Worm (Caenorhabditis elegans): ENCODE data around the gene tbc-18.

The tbc-18 gene

DNA sequence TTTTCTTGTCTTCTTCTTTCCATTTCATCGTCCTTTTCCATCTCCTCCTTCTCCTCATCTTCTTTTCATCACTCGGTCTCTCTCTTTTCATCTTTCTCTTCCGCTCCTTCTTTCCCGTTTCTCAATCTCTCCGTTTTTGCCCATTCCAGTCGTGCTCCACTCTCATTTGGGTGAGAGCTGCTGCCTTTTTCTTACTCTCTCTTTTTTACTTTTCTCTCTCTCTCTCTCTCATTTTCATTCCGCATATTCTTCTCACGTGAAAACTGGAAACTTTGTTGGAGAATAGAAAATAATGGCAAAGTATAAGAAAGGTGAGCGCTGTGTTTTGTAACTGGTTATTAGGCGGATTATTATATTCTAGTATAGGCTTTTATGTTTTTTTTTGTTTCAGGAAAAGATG is at the start of gene tbc-18:
Gene tbc-18 (plus strand): TSS at position 246 of the 400 bp plus-strand sequence.
- TF ChIP-seq ceh-83 (GFP tag; optimal IDR thresholded peaks at IDR 0.05) = no peak
- TF ChIP-seq ces-1 (GFP tag; optimal IDR thresholded peaks at IDR 0.05) = peak; percentile 68

DNA sequence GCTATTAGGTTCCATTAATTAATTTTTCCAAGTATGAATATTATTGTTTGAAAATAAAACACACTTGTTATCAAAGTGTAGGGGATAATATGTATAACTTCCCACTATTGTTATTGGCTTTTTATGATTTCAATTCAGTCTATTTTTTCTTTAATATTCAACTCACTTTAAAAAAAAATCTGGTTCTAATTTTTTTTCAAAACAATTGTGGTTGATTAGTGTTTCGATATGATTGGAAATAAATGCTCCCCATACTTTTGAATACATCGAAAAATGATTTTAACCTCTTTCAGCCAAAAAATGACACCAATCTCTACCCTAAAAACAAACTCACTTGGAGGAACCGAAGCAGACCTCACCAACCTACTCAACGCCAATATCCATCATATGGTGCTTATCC is 38.0 kb upstream of the tbc-18 start, which contains the start of gene F55E10.2:
Gene F55E10.2 (plus strand): TSS at position 301 of the 400 bp plus-strand sequence.
- TF ChIP-seq nhr-12 (tag; optimal IDR thresholded peaks at IDR 0.05) = no peak
- TF ChIP-seq sem-2 (GFP tag; optimal IDR thresholded peaks at IDR 0.05) = no peak
- no peak for TF ChIP-seq pha-4 (tag; optimal IDR thresholded peaks at IDR 0.05)
- TF ChIP-seq flh-1 (GFP tag; optimal IDR thresholded peaks at IDR 0.05) = no peak

DNA sequence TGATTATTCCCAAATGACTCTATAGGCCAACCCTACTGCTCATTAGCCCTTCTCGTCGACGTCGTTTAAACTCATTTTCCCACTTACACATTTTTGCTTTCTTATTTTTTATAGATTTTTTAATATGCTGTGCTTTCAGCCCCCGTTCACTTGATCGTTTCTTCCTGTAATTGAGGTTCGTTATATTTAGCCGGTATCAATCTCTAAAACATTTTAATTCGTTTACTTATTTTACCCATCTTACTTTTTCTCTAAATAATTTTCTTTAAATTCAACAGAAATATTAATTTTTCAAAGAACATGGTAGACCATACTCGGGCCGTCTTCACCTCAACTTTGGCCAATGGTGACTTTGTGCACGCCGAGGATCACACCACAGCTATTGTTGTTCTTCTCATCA is 36.7 kb upstream of the tbc-18 start, which contains the start of gene F55E10.1:
Gene F55E10.1 (plus strand): TSS at position 301 of the 400 bp plus-strand sequence.
- no peak for TF ChIP-seq nhr-2 (tag; optimal IDR thresholded peaks at IDR 0.05)
- no peak for TF ChIP-seq hlh-1 (tag; optimal IDR thresholded peaks at IDR 0.05)
- TF ChIP-seq nhr-28 (tag; optimal IDR thresholded peaks at IDR 0.05) = no peak
- no peak for TF ChIP-seq unc-62 (GFP tag; optimal IDR thresholded peaks at IDR 0.05)
- no peak for TF ChIP-seq snpc-4 (tag; optimal IDR thresholded peaks at IDR 0.05)
- TF ChIP-seq lin-13 (tag; optimal IDR thresholded peaks at IDR 0.05) = no peak
- TF ChIP-seq nhr-76 (tag; optimal IDR thresholded peaks at IDR 0.05) = no peak
- no peak for TF ChIP-seq zip-8 (tag; optimal IDR thresholded peaks at IDR 0.05)
- TF ChIP-seq elt-1 (tag; optimal IDR thresholded peaks at IDR 0.05; ENCODE audit: borderline replicate concordance, insufficient read depth) = no peak

DNA sequence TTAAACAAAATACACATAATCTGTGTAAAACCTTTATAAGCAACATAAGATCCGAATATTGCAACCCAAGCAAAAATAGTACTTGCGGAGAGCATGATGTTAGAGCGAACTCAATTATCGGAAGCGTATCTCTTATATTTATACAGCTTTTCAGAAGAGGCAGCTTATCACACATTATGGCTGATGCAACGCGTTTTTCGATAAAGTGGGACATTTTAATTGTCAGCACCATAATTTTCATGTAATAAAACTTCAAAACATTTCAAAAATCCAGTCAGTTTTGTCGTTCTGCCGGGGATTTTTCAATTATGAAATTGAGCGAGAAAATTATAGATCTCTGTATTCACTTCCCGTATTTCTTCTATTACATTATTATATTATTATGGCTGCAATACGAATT is 32.1 kb upstream of the tbc-18 start, which contains the start of gene drd-5:
Gene drd-5 (minus strand): TSS at position 101 of the 400 bp plus-strand sequence.
- TF ChIP-seq ztf-11 (tag; optimal IDR thresholded peaks at IDR 0.05) = no peak
- no peak for TF ChIP-seq snpc-4 (tag; optimal IDR thresholded peaks at IDR 0.05)
- TF ChIP-seq blmp-1 (tag; optimal IDR thresholded peaks at IDR 0.05) = no peak
- no peak for TF ChIP-seq mep-1 (tag; optimal IDR thresholded peaks at IDR 0.05)
- TF ChIP-seq tbx-8 (GFP tag; optimal IDR thresholded peaks at IDR 0.05) = no peak
- TF ChIP-seq unc-62 (GFP tag; optimal IDR thresholded peaks at IDR 0.05) = no peak
- no peak for TF ChIP-seq lsy-2 (tag; optimal IDR thresholded peaks at IDR 0.05)
- TF ChIP-seq ham-2 (GFP tag; optimal IDR thresholded peaks at IDR 0.05) = no peak
- TF ChIP-seq nhr-28 (tag; optimal IDR thresholded peaks at IDR 0.05) = no peak
- TF ChIP-seq hlh-1 (tag; optimal IDR thresholded peaks at IDR 0.05) = no peak
- no peak for TF ChIP-seq nhr-237 (tag; optimal IDR thresholded peaks at IDR 0.05)
- TF ChIP-seq ceh-83 (GFP tag; optimal IDR thresholded peaks at IDR 0.05) = no peak
- no peak for TF ChIP-seq mls-2 (tag; optimal IDR thresholded peaks at IDR 0.05)
- no peak for TF ChIP-seq elt-1 (tag; optimal IDR thresholded peaks at IDR 0.05; ENCODE audit: borderline replicate concordance, insufficient read depth)

DNA sequence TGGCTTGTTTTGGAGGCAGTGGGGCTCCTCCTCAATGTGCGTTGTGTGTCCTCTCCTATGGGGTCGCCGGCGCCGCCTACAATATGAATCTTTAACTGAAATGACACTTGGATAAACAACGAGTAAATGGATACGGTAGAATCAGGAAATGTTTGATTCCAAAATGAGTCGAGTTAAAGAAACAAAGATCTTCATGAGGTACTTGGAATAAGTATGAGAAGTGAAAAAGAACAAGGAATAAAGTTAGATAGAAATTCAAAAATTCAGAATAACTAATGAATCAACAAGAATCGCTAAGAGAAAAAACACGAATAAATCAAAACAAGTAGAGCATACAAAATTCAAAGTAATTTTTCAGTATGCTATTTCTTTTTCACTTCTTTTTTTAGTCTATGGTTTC is 27.4 kb upstream of the tbc-18 start, which contains the start of gene npr-28:
Gene npr-28 (minus strand): TSS at position 101 of the 400 bp plus-strand sequence.
- TF ChIP-seq ztf-11 (tag; optimal IDR thresholded peaks at IDR 0.05) (no peak), mls-2 (tag; optimal IDR thresholded peaks at IDR 0.05) (no peak), snpc-4 (tag; optimal IDR thresholded peaks at IDR 0.05) (no peak), nhr-2 (tag; optimal IDR thresholded peaks at IDR 0.05) (no peak), drap-1 (GFP tag; optimal IDR thresholded peaks at IDR 0.05) (no peak)

DNA sequence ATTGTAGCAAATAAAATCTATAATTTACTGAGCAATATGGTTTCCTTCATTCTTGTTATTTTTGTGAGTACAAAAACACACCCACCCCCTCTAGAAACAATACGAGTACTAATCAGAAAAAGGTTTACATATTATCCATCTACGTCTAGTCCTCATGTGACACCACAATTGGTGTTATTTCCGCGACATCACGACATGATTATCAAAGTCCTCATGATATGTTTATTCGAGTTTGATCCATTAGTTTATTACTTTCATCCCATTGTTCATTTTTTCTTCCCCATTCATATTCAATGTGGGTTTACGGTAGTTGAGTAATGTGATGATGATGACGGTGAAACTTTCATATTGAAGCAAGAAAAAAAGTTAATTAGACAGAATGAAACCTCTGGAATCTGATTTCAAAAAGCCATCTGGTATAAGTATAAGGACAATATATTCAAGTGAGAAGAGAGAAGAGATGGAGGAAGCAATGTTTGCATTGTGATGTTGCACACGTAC is 24.0 kb upstream of the tbc-18 start:
- no peak for TF ChIP-seq tbx-8 (GFP tag; optimal IDR thresholded peaks at IDR 0.05)
- no peak for TF ChIP-seq M03D4.4 (tag; optimal IDR thresholded peaks at IDR 0.05)
- TF ChIP-seq ceh-43 (GFP tag; optimal IDR thresholded peaks at IDR 0.05) = no peak
- TF ChIP-seq nhr-28 (tag; optimal IDR thresholded peaks at IDR 0.05) = no peak
- no peak for TF ChIP-seq drap-1 (GFP tag; optimal IDR thresholded peaks at IDR 0.05)
- TF ChIP-seq mab-5 (tag; optimal IDR thresholded peaks at IDR 0.05) = no peak

DNA sequence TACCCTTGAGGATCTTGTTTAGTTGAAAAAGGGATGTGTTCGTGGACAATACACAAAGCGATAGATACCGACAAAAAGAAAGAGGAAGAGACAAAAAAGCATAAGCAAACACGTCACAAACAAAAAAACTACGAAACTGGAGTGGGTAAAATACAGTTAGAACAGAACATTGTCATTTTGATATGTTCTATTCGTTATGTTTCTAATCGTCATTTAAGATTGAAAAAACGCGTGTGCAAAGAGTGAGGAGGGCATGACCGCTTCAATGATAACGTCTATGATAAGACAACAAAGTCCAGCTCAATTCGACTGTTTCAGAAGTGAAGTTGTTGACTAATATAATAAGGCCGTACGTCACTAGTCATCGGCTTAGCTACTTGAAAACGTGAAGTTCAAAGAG is 23.0 kb upstream of the tbc-18 start:
- TF ChIP-seq blmp-1 (tag; optimal IDR thresholded peaks at IDR 0.05) = no peak
- TF ChIP-seq M03D4.4 (tag; optimal IDR thresholded peaks at IDR 0.05) = no peak
- no peak for TF ChIP-seq ztf-11 (tag; optimal IDR thresholded peaks at IDR 0.05)
- TF ChIP-seq lsy-2 (tag; optimal IDR thresholded peaks at IDR 0.05) = no peak
- no peak for TF ChIP-seq nhr-12 (tag; optimal IDR thresholded peaks at IDR 0.05)
- no peak for TF ChIP-seq flh-1 (GFP tag; optimal IDR thresholded peaks at IDR 0.05)
- no peak for TF ChIP-seq tbx-8 (GFP tag; optimal IDR thresholded peaks at IDR 0.05)
- no peak for TF ChIP-seq mls-2 (tag; optimal IDR thresholded peaks at IDR 0.05)
- TF ChIP-seq snpc-4 (tag; optimal IDR thresholded peaks at IDR 0.05) = no peak
- no peak for TF ChIP-seq ceh-43 (GFP tag; optimal IDR thresholded peaks at IDR 0.05)
- no peak for TF ChIP-seq lin-13 (tag; optimal IDR thresholded peaks at IDR 0.05)

All from whole organism, mixed stage, embryonic.